Worm (Caenorhabditis elegans) whole organism, L4/young adult: ENCODE results near the gene srh-223.

Experiments
- W03F9.2 ChIP-seq: fragments of 150-350 bp; optimal IDR thresholded peaks from 2 replicates; lab custom pipeline; 2014; ENCODE audit warnings: missing biosample characterization, missing genetic modification characterization
- dao-5 ChIP-seq: sonication (generic microtip); optimal IDR thresholded peaks from 2 replicates; lab custom pipeline; 2016; ENCODE audit warnings: missing genotype, missing genetic modification characterization, moderate library complexity, missing compliant biosample characterization
- him-1 ChIP-seq: sonication (generic microtip); optimal IDR thresholded peaks from 2 replicates; lab custom pipeline; 2016; ENCODE audit warnings: missing genotype, missing genetic modification reagents, missing genetic modification characterization, missing compliant biosample characterization

Gene srh-223

ce11 chrIV:4030917-4031599, 49.4 kb downstream of the srh-223 start:
- no peak for TF ChIP-seq W03F9.2 (tag; lab: Kevin White, UChicago)
- TF ChIP-seq him-1 (tag; lab: Kevin White, UChicago) = no peak
- no peak for TF ChIP-seq dao-5

ce11 chrIV:4032350-4032749, 50.6 kb downstream of the srh-223 start:
- TF ChIP-seq W03F9.2 (tag; lab: Kevin White, UChicago) (no peak), him-1 (tag; lab: Kevin White, UChicago) (no peak), dao-5 (no peak)
